Worm (Caenorhabditis elegans) whole organism, L1 larva: ENCODE measurements around the gene K09E9.3.

ENCODE experiments used
- C34B4.2 ChIP-seq: sonication (generic microtip); optimal IDR thresholded peaks from 2 replicates; lab custom pipeline; 2017; ENCODE audit warnings: mild to moderate bottlenecking, missing genetic modification characterization, missing compliant biosample characterization
- F16B12.6 ChIP-seq: fragments of 150-350 bp; optimal IDR thresholded peaks from 2 replicates; lab custom pipeline; 2014; ENCODE audit warnings: missing biosample characterization, missing genetic modification characterization
- Y116A8C.19 ChIP-seq: sonication (generic microtip); optimal IDR thresholded peaks from 2 replicates; lab custom pipeline; 2016; ENCODE audit warnings: missing compliant biosample characterization, missing genetic modification characterization, borderline replicate concordance
- aha-1 ChIP-seq: fragments of 150-350 bp; optimal IDR thresholded peaks from 2 replicates; lab custom pipeline; 2014; ENCODE audit warnings: missing biosample characterization, missing genetic modification characterization
- aly-2 ChIP-seq: fragments of 150-350 bp; optimal IDR thresholded peaks from 2 replicates; lab custom pipeline; 2014; ENCODE audit warnings: missing biosample characterization, missing genetic modification characterization
- ama-1 ChIP-seq: fragments of 150-350 bp; optimal IDR thresholded peaks from 2 replicates; lab custom pipeline; 2014
- blmp-1 ChIP-seq: fragments of 150-350 bp; optimal IDR thresholded peaks from 2 replicates; lab custom pipeline; 2014; ENCODE audit warnings: missing biosample characterization, missing genetic modification characterization
- ceh-63 ChIP-seq: fragments of 200-800 bp; sonication (Bioruptor generic); optimal IDR thresholded peaks from 2 replicates; lab custom pipeline; 2018; ENCODE audit warnings: mild to moderate bottlenecking, missing genetic modification characterization, missing compliant biosample characterization
- ceh-8 ChIP-seq: fragments of 200-800 bp; sonication (Bioruptor generic); optimal IDR thresholded peaks from 2 replicates; lab custom pipeline; 2018; ENCODE audit warnings: mild to moderate bottlenecking, missing genetic modification characterization, moderate library complexity, missing compliant biosample characterization
- ceh-82 ChIP-seq, 3 experiments: fragments of 150-350 bp in 1 of 3; sonication (generic microtip) in 2 of 3; optimal IDR thresholded peaks; 2 replicates each; lab custom pipeline; 2014 to 2017; ENCODE audit warnings: missing biosample characterization in 3 of 3, missing genetic modification characterization in 3 of 3
- ceh-88 ChIP-seq: fragments of 200-800 bp; sonication (Bioruptor generic); IDR thresholded peaks from 2 replicates; pipeline ENCODE4 v1.3.6; 2022; ENCODE audit warnings: missing genetic modification characterization, missing compliant biosample characterization
- ceh-90 ChIP-seq: sonication (generic microtip); optimal IDR thresholded peaks from 2 replicates; lab custom pipeline; 2016; ENCODE audit warnings: missing genetic modification characterization, missing compliant biosample characterization
- dsc-1 ChIP-seq: sonication (generic microtip); optimal IDR thresholded peaks from 2 replicates; lab custom pipeline; 2016; ENCODE audit warnings: mild to moderate bottlenecking, missing genetic modification characterization, missing compliant biosample characterization
- elt-2 ChIP-seq: sonication (generic microtip); optimal IDR thresholded peaks from 2 replicates; lab custom pipeline; 2016; ENCODE audit warnings: missing genetic modification characterization, mild to moderate bottlenecking, inconsistent platforms, missing compliant biosample characterization, missing genetic modification reagents
- elt-3 ChIP-seq, 6 experiments: fragments of 150-350 bp in 1 of 6; sonication (generic microtip); optimal IDR thresholded peaks; 2 replicates each; lab custom pipeline; 2017 to 2018; ENCODE audit warnings: missing biosample characterization in 6 of 6, missing genetic modification characterization in 6 of 6, inconsistent platforms in 1 of 6
- ets-5 ChIP-seq: fragments of 200-800 bp; sonication (Bioruptor generic); IDR thresholded peaks from 2 replicates; pipeline ENCODE4 v1.3.6; 2022; ENCODE audit warnings: missing genetic modification characterization, missing compliant biosample characterization
- fkh-10 ChIP-seq: sonication (generic microtip); optimal IDR thresholded peaks from 2 replicates; lab custom pipeline; 2017; ENCODE audit warnings: missing biosample characterization, missing genetic modification reagents, missing genetic modification characterization
- fos-1 ChIP-seq: fragments of 150-350 bp; optimal IDR thresholded peaks from 2 replicates; lab custom pipeline; 2014; ENCODE audit warnings: missing biosample characterization, missing genetic modification characterization
- grh-1 ChIP-seq: fragments of 200-800 bp; sonication (Bioruptor generic); IDR thresholded peaks from 2 replicates; pipeline ENCODE4 v1.3.6; 2022; ENCODE audit warnings: missing genetic modification reagents, missing genetic modification characterization, missing compliant biosample characterization
- hlh-17 ChIP-seq: fragments of 200-800 bp; sonication (Bioruptor generic); optimal IDR thresholded peaks from 2 replicates; lab custom pipeline; 2018; ENCODE audit warnings: missing genetic modification characterization, mild to moderate bottlenecking, missing compliant biosample characterization, moderate library complexity, borderline replicate concordance
- hlh-4 ChIP-seq: sonication (generic microtip); optimal IDR thresholded peaks from 2 replicates; lab custom pipeline; 2016; ENCODE audit warnings: mild to moderate bottlenecking, missing genetic modification characterization, missing compliant biosample characterization
- hpl-2 ChIP-seq: fragments of 150-350 bp; optimal IDR thresholded peaks from 2 replicates; lab custom pipeline; 2014; ENCODE audit warnings: missing biosample characterization, missing genetic modification reagents, missing genetic modification characterization
- irx-1 ChIP-seq: sonication (generic microtip); optimal IDR thresholded peaks from 2 replicates; lab custom pipeline; 2016; ENCODE audit warnings: missing genetic modification characterization, missing compliant biosample characterization
- isw-1 ChIP-seq: fragments of 200-800 bp; sonication (Bioruptor generic); IDR thresholded peaks from 2 replicates; pipeline ENCODE4 v1.3.6; 2022; ENCODE audit warnings: missing genetic modification characterization, missing compliant biosample characterization
- lin-14 ChIP-seq: fragments of 200-800 bp; sonication (Bioruptor generic); optimal IDR thresholded peaks from 2 replicates; lab custom pipeline; 2018; ENCODE audit warnings: mild to moderate bottlenecking, missing genetic modification characterization, moderate library complexity, missing compliant biosample characterization
- lin-39 ChIP-seq: fragments of 150-350 bp; optimal IDR thresholded peaks from 2 replicates; lab custom pipeline; 2014; ENCODE audit warnings: missing biosample characterization, missing genetic modification reagents, missing genetic modification characterization
- lsy-2 ChIP-seq, 2 experiments: fragments of 150-350 bp; optimal IDR thresholded peaks; 2 replicates each; lab custom pipeline; 2014; ENCODE audit warnings: missing biosample characterization in 2 of 2, missing genetic modification characterization in 2 of 2
- mef-2 ChIP-seq: fragments of 150-350 bp; optimal IDR thresholded peaks from 2 replicates; lab custom pipeline; 2014; ENCODE audit warnings: missing biosample characterization, missing genetic modification characterization
- nhr-11 ChIP-seq: fragments of 150-350 bp; optimal IDR thresholded peaks from 2 replicates; lab custom pipeline; 2014; ENCODE audit warnings: missing biosample characterization, missing genetic modification characterization
- nhr-20 ChIP-seq: sonication (generic microtip); optimal IDR thresholded peaks from 2 replicates; lab custom pipeline; 2016; ENCODE audit warnings: mild to moderate bottlenecking, missing genetic modification characterization, missing compliant biosample characterization
- nhr-71 ChIP-seq: sonication (generic microtip); optimal IDR thresholded peaks from 2 replicates; lab custom pipeline; 2016; ENCODE audit warnings: mild to moderate bottlenecking, missing genetic modification characterization, moderate library complexity, missing compliant biosample characterization
- nhr-76 ChIP-seq: sonication (generic microtip); optimal IDR thresholded peaks from 2 replicates; lab custom pipeline; 2017; ENCODE audit warnings: missing biosample characterization, missing genetic modification characterization
- nhr-84 ChIP-seq: sonication (generic microtip); optimal IDR thresholded peaks from 2 replicates; lab custom pipeline; 2017; ENCODE audit warnings: missing biosample characterization, missing genetic modification characterization
- nhr-85 ChIP-seq: sonication (generic microtip); peaks from one replicate; lab custom pipeline; 2016; ENCODE audit warnings: missing genetic modification characterization, inconsistent platforms, missing compliant biosample characterization
- nhr-90 ChIP-seq: sonication (generic microtip); optimal IDR thresholded peaks from 2 replicates; lab custom pipeline; 2016; ENCODE audit warnings: mild to moderate bottlenecking, missing genetic modification characterization, missing compliant biosample characterization; ENCODE audit not compliant: poor library complexity
- pag-3 ChIP-seq: sonication (generic microtip); optimal IDR thresholded peaks from 2 replicates; lab custom pipeline; 2017; ENCODE audit warnings: missing genetic modification characterization, mild to moderate bottlenecking, missing compliant biosample characterization, antibody characterized with exemption, borderline replicate concordance; ENCODE audit not compliant: insufficient read depth
- pax-3 ChIP-seq: fragments of 200-800 bp; sonication (Bioruptor generic); optimal IDR thresholded peaks from 2 replicates; lab custom pipeline; 2018; ENCODE audit warnings: mild to moderate bottlenecking, missing genetic modification characterization, moderate library complexity, missing compliant biosample characterization
- pqm-1 ChIP-seq: sonication (generic microtip); optimal IDR thresholded peaks from 3 replicates; lab custom pipeline; 2017; ENCODE audit warnings: missing biosample characterization, missing genetic modification characterization
- rnt-1 ChIP-seq: sonication (generic microtip); optimal IDR thresholded peaks from 2 replicates; lab custom pipeline; 2016; ENCODE audit warnings: mild to moderate bottlenecking, missing genetic modification characterization, moderate library complexity, missing compliant biosample characterization
- skn-1 ChIP-seq: fragments of 150-350 bp; optimal IDR thresholded peaks from 2 replicates; lab custom pipeline; 2014; ENCODE audit warnings: missing biosample characterization, missing genetic modification characterization
- snu-23 ChIP-seq: sonication (generic microtip); optimal IDR thresholded peaks from 2 replicates; lab custom pipeline; 2016; ENCODE audit warnings: missing genetic modification characterization, missing compliant biosample characterization
- sox-4 ChIP-seq: sonication (generic microtip); optimal IDR thresholded peaks from 2 replicates; lab custom pipeline; 2016; ENCODE audit warnings: missing genetic modification characterization, missing compliant biosample characterization
- sptf-1 ChIP-seq: fragments of 150-350 bp; optimal IDR thresholded peaks from 2 replicates; lab custom pipeline; 2014; ENCODE audit warnings: missing biosample characterization, missing genetic modification characterization
- sup-37 ChIP-seq: fragments of 200-800 bp; sonication (Bioruptor generic); optimal IDR thresholded peaks from 2 replicates; lab custom pipeline; 2018; ENCODE audit warnings: mild to moderate bottlenecking, missing genetic modification characterization, missing compliant biosample characterization
- tbx-2 ChIP-seq: sonication (generic microtip); optimal IDR thresholded peaks from 2 replicates; lab custom pipeline; 2016; ENCODE audit warnings: missing genetic modification characterization, missing compliant biosample characterization
- unc-130 ChIP-seq: fragments of 150-350 bp; optimal IDR thresholded peaks from 2 replicates; lab custom pipeline; 2017; ENCODE audit warnings: missing biosample characterization, missing genetic modification characterization, inconsistent platforms
- unc-30 ChIP-seq: sonication (generic microtip); optimal IDR thresholded peaks from 2 replicates; lab custom pipeline; 2017; ENCODE audit warnings: missing biosample characterization, missing genetic modification characterization
- unc-62 ChIP-seq: fragments of 150-350 bp; optimal IDR thresholded peaks from 2 replicates; lab custom pipeline; 2014; ENCODE audit warnings: missing biosample characterization, missing genetic modification reagents, missing genetic modification characterization
- unc-86 ChIP-seq: sonication (generic microtip); optimal IDR thresholded peaks from 2 replicates; lab custom pipeline; 2016; ENCODE audit warnings: missing genetic modification characterization, missing compliant biosample characterization
- unc-98 ChIP-seq: fragments of 200-800 bp; sonication (Bioruptor generic); IDR thresholded peaks from 2 replicates; pipeline ENCODE4 v1.3.6; 2022; ENCODE audit warnings: missing genetic modification characterization, missing compliant biosample characterization
- vab-15 ChIP-seq: sonication (generic microtip); optimal IDR thresholded peaks from 2 replicates; lab custom pipeline; 2017; ENCODE audit warnings: missing genotype, mild to moderate bottlenecking, missing genetic modification characterization, missing compliant biosample characterization
- zip-4 ChIP-seq: fragments of 200-800 bp; sonication (Bioruptor generic); optimal IDR thresholded peaks from 2 replicates; lab custom pipeline; 2018; ENCODE audit warnings: mild to moderate bottlenecking, missing genetic modification characterization, moderate library complexity, missing compliant biosample characterization
- ztf-11 ChIP-seq, 2 experiments: sonication (generic microtip); optimal IDR thresholded peaks; 2 replicates each; lab custom pipeline; 2016 to 2017; ENCODE audit warnings: missing genetic modification characterization in 2 of 2, missing biosample characterization in 1 of 2, missing compliant biosample characterization in 1 of 2
- ztf-4 ChIP-seq: fragments of 150-350 bp; optimal IDR thresholded peaks from 2 replicates; lab custom pipeline; 2014; ENCODE audit warnings: missing biosample characterization, missing genetic modification characterization

The K09E9.3 gene

DNA sequence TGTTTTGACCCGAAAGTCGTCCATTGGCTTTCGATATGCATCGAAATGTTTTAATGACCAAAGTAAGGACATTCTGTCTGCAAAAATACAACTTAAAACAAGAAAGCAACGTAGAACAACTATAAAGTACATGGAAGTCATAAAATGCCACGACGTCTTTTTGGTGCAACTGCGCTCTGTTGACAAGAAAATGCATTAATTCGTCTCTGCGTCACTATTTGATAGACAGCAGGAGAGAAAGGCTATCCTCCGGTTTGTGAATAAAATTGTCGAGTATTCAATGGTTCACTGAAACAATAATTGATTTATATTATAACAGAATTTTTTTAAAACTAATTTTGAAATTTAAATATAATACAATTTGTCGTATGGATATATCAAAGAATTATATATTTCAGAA lies 2.8 kb upstream of the K09E9.3 start, which contains the start of gene ergi-3 (continued):
- TF ChIP-seq mef-2 (no peak), unc-98 (GFP tag; lab: Robert Waterston, UW) (no peak), ceh-82 (tag; optimal IDR thresholded peaks at IDR 0.05; lab: Kevin White, UChicago) (peak in 2 of 3 experiments; percentile 1 to 79), aly-2 (tag; lab: Kevin White, UChicago) (no peak), pax-3 (tag; lab: Kevin White, UChicago) (no peak), blmp-1 (tag; lab: Kevin White, UChicago) (peak; percentile 80), pag-3 (tag; lab: Kevin White, UChicago) (no peak), ceh-90 (tag; lab: Kevin White, UChicago) (no peak), hlh-17 (no peak), Y116A8C.19 (tag; lab: Kevin White, UChicago) (no peak), ceh-8 (GFP tag; lab: Kevin White, UChicago) (no peak), pqm-1 (tag; lab: Kevin White, UChicago) (no peak), vab-15 (tag; lab: Kevin White, UChicago) (no peak), lin-39 (tag; lab: Kevin White, UChicago) (no peak), ceh-88 (GFP tag; lab: Robert Waterston, UW) (no peak), nhr-76 (tag; lab: Kevin White, UChicago) (no peak), ceh-63 (GFP tag; lab: Kevin White, UChicago) (no peak), rnt-1 (tag; lab: Kevin White, UChicago) (peak; percentile 17), sptf-1 (tag; lab: Kevin White, UChicago) (no peak), dsc-1 (tag; lab: Kevin White, UChicago) (peak; percentile 46), nhr-71 (tag; lab: Kevin White, UChicago) (peak; percentile 67), snu-23 (GFP tag; lab: Kevin White, UChicago) (peak; percentile 78), ztf-11 (tag; optimal IDR thresholded peaks at IDR 0.05; lab: Kevin White, UChicago) (no peak), isw-1 (GFP tag; lab: Robert Waterston, UW) (no peak), grh-1 (no peak), sup-37 (no peak), hlh-4 (tag; lab: Kevin White, UChicago) (no peak), fkh-10 (no peak), fos-1 (tag; lab: Kevin White, UChicago) (peak; percentile 28), irx-1 (no peak), lsy-2 (tag; optimal IDR thresholded peaks at IDR 0.05; lab: Kevin White, UChicago) (peak; percentile 47 to 82), lin-14 (GFP tag; lab: Kevin White, UChicago) (peak; percentile 92), unc-62 (GFP tag; lab: Kevin White, UChicago) (no peak), ztf-4 (tag; lab: Kevin White, UChicago) (no peak), aha-1 (tag; lab: Kevin White, UChicago) (no peak), nhr-11 (tag; lab: Kevin White, UChicago) (no peak), C34B4.2 (tag; lab: Kevin White, UChicago) (no peak), nhr-20 (tag; lab: Kevin White, UChicago) (peak; percentile 64), nhr-84 (tag; lab: Kevin White, UChicago) (peak; percentile 29), elt-3 (tag; optimal IDR thresholded peaks at IDR 0.05; lab: Kevin White, UChicago) (peak in 2 of 6 experiments; percentile 23 to 48), unc-130 (peak; percentile 82), unc-86 (tag; lab: Kevin White, UChicago) (no peak), ets-5 (GFP tag; lab: Robert Waterston, UW) (no peak), ama-1 (lab: Kevin White, UChicago) (no peak), unc-30 (tag; lab: Kevin White, UChicago) (no peak), nhr-85 (tag; lab: Kevin White, UChicago) (no peak), tbx-2 (peak; percentile 30), zip-4 (GFP tag; lab: Kevin White, UChicago) (no peak), F16B12.6 (no peak), elt-2 (tag; lab: Kevin White, UChicago) (no peak), hpl-2 (GFP tag; lab: Kevin White, UChicago) (peak; percentile 35), nhr-90 (tag; lab: Kevin White, UChicago) (peak; percentile 23), skn-1 (tag; lab: Kevin White, UChicago) (peak; percentile 40), sox-4 (tag; lab: Kevin White, UChicago) (no peak)
